Worm (Caenorhabditis elegans) whole organism, L1 larva: ENCODE measurements around the gene ZK643.2.

Experiments used
- ceh-63 ChIP-seq: fragments of 200-800 bp; sonication (Bioruptor generic); optimal IDR thresholded peaks from 2 replicates; lab custom pipeline; 2018; ENCODE audit warnings: mild to moderate bottlenecking, missing genetic modification characterization, missing compliant biosample characterization
- ceh-82 ChIP-seq, 3 experiments: fragments of 150-350 bp in 1 of 3; sonication (generic microtip) in 2 of 3; optimal IDR thresholded peaks; 2 replicates each; lab custom pipeline; 2014 to 2017; ENCODE audit warnings: missing biosample characterization in 3 of 3, missing genetic modification characterization in 3 of 3
- dpl-1 ChIP-seq, 3 experiments: fragments of 150-350 bp in 2 of 3; sonication (generic microtip) in 1 of 3; optimal IDR thresholded peaks; 2 replicates each; lab custom pipeline; 2014 to 2017; ENCODE audit warnings: missing biosample characterization in 3 of 3, missing genetic modification characterization in 3 of 3, missing genetic modification reagents in 3 of 3
- efl-1 ChIP-seq, 4 experiments: fragments of 150-350 bp; optimal IDR thresholded peaks in 3 of 4; peaks in 1 of 4; 1 replicate in 1 of 4; 2 replicates in 3 of 4; lab custom pipeline; 2014; ENCODE audit warnings: missing biosample characterization in 2 of 4, missing genetic modification characterization in 2 of 4, missing genetic modification reagents in 2 of 4
- elt-3 ChIP-seq, 6 experiments: fragments of 150-350 bp in 1 of 6; sonication (generic microtip); optimal IDR thresholded peaks; 2 replicates each; lab custom pipeline; 2017 to 2018; ENCODE audit warnings: missing biosample characterization in 6 of 6, missing genetic modification characterization in 6 of 6, inconsistent platforms in 1 of 6
- fkh-4 ChIP-seq: sonication (generic microtip); optimal IDR thresholded peaks from 2 replicates; lab custom pipeline; 2016; ENCODE audit warnings: missing compliant biosample characterization, missing genetic modification characterization, borderline replicate concordance
- lin-14 ChIP-seq: fragments of 200-800 bp; sonication (Bioruptor generic); optimal IDR thresholded peaks from 2 replicates; lab custom pipeline; 2018; ENCODE audit warnings: mild to moderate bottlenecking, missing genetic modification characterization, moderate library complexity, missing compliant biosample characterization
- lin-15B ChIP-seq: fragments of 150-350 bp; sonication (generic microtip); optimal IDR thresholded peaks from 3 replicates; lab custom pipeline; 2014; ENCODE audit warnings: missing biosample characterization, missing genetic modification characterization
- lin-39 ChIP-seq: fragments of 150-350 bp; optimal IDR thresholded peaks from 2 replicates; lab custom pipeline; 2014; ENCODE audit warnings: missing biosample characterization, missing genetic modification reagents, missing genetic modification characterization
- nhr-28 ChIP-seq: fragments of 150-350 bp; optimal IDR thresholded peaks from 2 replicates; lab custom pipeline; 2014; ENCODE audit warnings: missing biosample characterization, missing genetic modification characterization
- nhr-84 ChIP-seq: sonication (generic microtip); optimal IDR thresholded peaks from 2 replicates; lab custom pipeline; 2017; ENCODE audit warnings: missing biosample characterization, missing genetic modification characterization
- unc-130 ChIP-seq: fragments of 150-350 bp; optimal IDR thresholded peaks from 2 replicates; lab custom pipeline; 2017; ENCODE audit warnings: missing biosample characterization, missing genetic modification characterization, inconsistent platforms

- peak; percentile 55 to 71 for TF ChIP-seq efl-1 (optimal IDR thresholded peaks at IDR 0.05; lab: Kevin White, UChicago)
- TF ChIP-seq efl-1 (GFP tag; optimal IDR thresholded peaks at IDR 0.05 in 1 of 2; lab: Kevin White, UChicago) = peak; percentile 47 to 97
- TF ChIP-seq ceh-63 (GFP tag; lab: Kevin White, UChicago) = no peak
- peak; percentile 27 to 74 (median 58) for TF ChIP-seq ceh-82 (tag; optimal IDR thresholded peaks at IDR 0.05; lab: Kevin White, UChicago)
- peak; percentile 32 for TF ChIP-seq unc-130
- TF ChIP-seq nhr-28 = no peak
- peak; percentile 77 for TF ChIP-seq lin-14 (GFP tag; lab: Kevin White, UChicago)
- TF ChIP-seq fkh-4 = no peak
- peak in 2 of 6 experiments; percentile 4 to 11 for TF ChIP-seq elt-3 (tag; optimal IDR thresholded peaks at IDR 0.05; lab: Kevin White, UChicago)
- peak; percentile 38 to 68 (median 60) for TF ChIP-seq dpl-1 (GFP tag; optimal IDR thresholded peaks at IDR 0.05; lab: Kevin White, UChicago)
- no peak for TF ChIP-seq lin-15B (tag; lab: Kevin White, UChicago)
- TF ChIP-seq lin-39 = no peak
- TF ChIP-seq nhr-84 (tag; lab: Kevin White, UChicago) = no peak
These were observed 18.8 kb upstream of the ZK643.2 start for ce11 chrIII:8937571-8937970.
